Worm (Caenorhabditis elegans) whole organism, L2 larva: ENCODE results near the gene F46B6.10.

Experiments used
- C34F6.9 ChIP-seq: fragments of 150-350 bp; optimal IDR thresholded peaks from 2 replicates; lab custom pipeline; 2014; ENCODE audit warnings: missing biosample characterization, missing genetic modification characterization
- Y55F3AM.14 ChIP-seq: fragments of 200-800 bp; sonication (Bioruptor generic); optimal IDR thresholded peaks from 2 replicates; lab custom pipeline; 2018; ENCODE audit warnings: mild to moderate bottlenecking, missing genetic modification characterization, missing compliant biosample characterization
- ZK546.5 ChIP-seq: sonication (generic microtip); optimal IDR thresholded peaks from 2 replicates; lab custom pipeline; 2017; ENCODE audit warnings: missing biosample characterization, missing genetic modification characterization
- alr-1 ChIP-seq: fragments of 150-350 bp; optimal IDR thresholded peaks from 2 replicates; lab custom pipeline; 2014; ENCODE audit warnings: missing biosample characterization, missing genetic modification characterization
- aly-2 ChIP-seq: fragments of 150-350 bp; optimal IDR thresholded peaks from 2 replicates; lab custom pipeline; 2014; ENCODE audit warnings: missing biosample characterization, missing genetic modification characterization
- ama-1 ChIP-seq: fragments of 150-350 bp; optimal IDR thresholded peaks from 2 replicates; lab custom pipeline; 2018; ENCODE audit warnings: inconsistent platforms
- ceh-16 ChIP-seq: fragments of 150-350 bp; optimal IDR thresholded peaks from 2 replicates; lab custom pipeline; 2014; ENCODE audit warnings: missing biosample characterization, missing genetic modification characterization
- egl-27 ChIP-seq: sonication (generic microtip); optimal IDR thresholded peaks from 3 replicates; lab custom pipeline; 2017; ENCODE audit warnings: missing biosample characterization, missing genetic modification reagents, missing genetic modification characterization
- elt-1 ChIP-seq: fragments of 150-350 bp; optimal IDR thresholded peaks from 2 replicates; lab custom pipeline; 2014; ENCODE audit warnings: missing biosample characterization, missing genetic modification characterization
- elt-3 ChIP-seq: sonication (generic microtip); optimal IDR thresholded peaks from 2 replicates; lab custom pipeline; 2017; ENCODE audit warnings: missing biosample characterization, missing genetic modification characterization
- lin-11 ChIP-seq: fragments of 150-350 bp; sonication (generic microtip); optimal IDR thresholded peaks from 2 replicates; lab custom pipeline; 2014; ENCODE audit warnings: missing biosample characterization, missing genetic modification characterization, inconsistent platforms, mixed read lengths
- lin-13 ChIP-seq: fragments of 150-350 bp; optimal IDR thresholded peaks from 2 replicates; lab custom pipeline; 2014; ENCODE audit warnings: missing biosample characterization, missing genetic modification reagents, missing genetic modification characterization
- lin-39 ChIP-seq: fragments of 150-350 bp; optimal IDR thresholded peaks from 2 replicates; lab custom pipeline; 2014; ENCODE audit warnings: missing biosample characterization, missing genetic modification reagents, missing genetic modification characterization
- mab-5 ChIP-seq: fragments of 150-350 bp; optimal IDR thresholded peaks from 2 replicates; lab custom pipeline; 2014; ENCODE audit warnings: missing biosample characterization, missing genetic modification characterization
- mbf-1 ChIP-seq: sonication (generic microtip); optimal IDR thresholded peaks from 2 replicates; lab custom pipeline; 2017; ENCODE audit warnings: missing biosample characterization, missing genetic modification characterization
- mdl-1 ChIP-seq, 2 experiments: fragments of 150-350 bp in 1 of 2; sonication (generic microtip) in 1 of 2; optimal IDR thresholded peaks; 2 replicates each; lab custom pipeline; 2017; ENCODE audit warnings: missing biosample characterization in 2 of 2, missing genetic modification characterization in 2 of 2
- nhr-10 ChIP-seq: sonication (generic microtip); optimal IDR thresholded peaks from 2 replicates; lab custom pipeline; 2017; ENCODE audit warnings: missing biosample characterization, missing genetic modification characterization
- nhr-11 ChIP-seq: fragments of 150-350 bp; optimal IDR thresholded peaks from 2 replicates; lab custom pipeline; 2014; ENCODE audit warnings: missing biosample characterization, missing genetic modification characterization
- nhr-129 ChIP-seq: fragments of 150-350 bp; optimal IDR thresholded peaks from 2 replicates; lab custom pipeline; 2014; ENCODE audit warnings: missing biosample characterization, missing genetic modification characterization
- nhr-21 ChIP-seq: fragments of 150-350 bp; optimal IDR thresholded peaks from 2 replicates; lab custom pipeline; 2014; ENCODE audit warnings: missing biosample characterization, missing genetic modification characterization
- nhr-23 ChIP-seq: fragments of 150-350 bp; optimal IDR thresholded peaks from 2 replicates; lab custom pipeline; 2014; ENCODE audit warnings: missing biosample characterization, missing genetic modification reagents, missing genetic modification characterization
- nhr-237 ChIP-seq: fragments of 150-350 bp; optimal IDR thresholded peaks from 2 replicates; lab custom pipeline; 2014; ENCODE audit warnings: missing biosample characterization, missing genetic modification characterization
- nhr-25 ChIP-seq: fragments of 150-350 bp; sonication (generic microtip); optimal IDR thresholded peaks from 3 replicates; lab custom pipeline; 2014; ENCODE audit warnings: missing biosample characterization, missing genetic modification characterization
- nhr-77 ChIP-seq: fragments of 150-350 bp; optimal IDR thresholded peaks from 2 replicates; lab custom pipeline; 2014; ENCODE audit warnings: missing biosample characterization, missing genetic modification characterization
- skn-1 ChIP-seq: sonication (generic microtip); optimal IDR thresholded peaks from 2 replicates; lab custom pipeline; 2017; ENCODE audit warnings: missing biosample characterization, missing genetic modification characterization
- sma-9 ChIP-seq, 2 experiments: fragments of 150-350 bp in 1 of 2; sonication (generic microtip) in 1 of 2; optimal IDR thresholded peaks; 2 replicates each; lab custom pipeline; 2014 to 2016; ENCODE audit warnings: missing genetic modification characterization in 2 of 2, mild to moderate bottlenecking in 1 of 2, missing biosample characterization in 1 of 2, missing compliant biosample characterization in 1 of 2, missing genetic modification reagents in 1 of 2, moderate library complexity in 1 of 2
- snpc-4 ChIP-seq: fragments of 150-350 bp; optimal IDR thresholded peaks from 2 replicates; lab custom pipeline; 2014; ENCODE audit warnings: missing biosample characterization, missing genetic modification characterization
- unc-39 ChIP-seq: fragments of 150-350 bp; optimal IDR thresholded peaks from 2 replicates; lab custom pipeline; 2014; ENCODE audit warnings: missing biosample characterization, missing genetic modification characterization
- unc-55 ChIP-seq: fragments of 150-350 bp; sonication (generic microtip); optimal IDR thresholded peaks from 3 replicates; lab custom pipeline; 2014; ENCODE audit warnings: missing biosample characterization, missing genetic modification reagents, missing genetic modification characterization
- zag-1 ChIP-seq: fragments of 150-350 bp; optimal IDR thresholded peaks from 2 replicates; lab custom pipeline; 2014; ENCODE audit warnings: missing biosample characterization, missing genetic modification characterization
- ztf-1 ChIP-seq: fragments of 200-800 bp; sonication (Bioruptor generic); conservative IDR thresholded peaks from 2 replicates; pipeline ENCODE4 v1.3.6; 2022; ENCODE audit warnings: missing genetic modification characterization, missing compliant biosample characterization
- ztf-11 ChIP-seq: sonication (generic microtip); optimal IDR thresholded peaks from 2 replicates; lab custom pipeline; 2017; ENCODE audit warnings: missing biosample characterization, missing genetic modification characterization
- ztf-4 ChIP-seq: fragments of 150-350 bp; optimal IDR thresholded peaks from 2 replicates; lab custom pipeline; 2014; ENCODE audit warnings: missing biosample characterization, missing genetic modification characterization

F46B6.10 gene

ce11 chrV:9816390-9816789 is 14.5 kb upstream of the F46B6.10 start, which contains the start of gene sru-31:
Gene sru-31 (plus strand): TSS chrV:9816690.
- TF ChIP-seq aly-2 (tag; lab: Kevin White, UChicago) (no peak), ama-1 (no peak)

- TF ChIP-seq unc-39 (tag; lab: Kevin White, UChicago) (no peak), nhr-129 (tag; lab: Kevin White, UChicago) (no peak), nhr-25 (no peak), mab-5 (no peak), aly-2 (tag; lab: Kevin White, UChicago) (no peak), lin-39 (tag; lab: Kevin White, UChicago) (no peak), nhr-77 (no peak), zag-1 (no peak), nhr-10 (tag; lab: Kevin White, UChicago) (no peak), ztf-11 (tag; lab: Kevin White, UChicago) (no peak), mbf-1 (tag; lab: Kevin White, UChicago) (no peak), C34F6.9 (tag; lab: Kevin White, UChicago) (no peak), ztf-4 (tag; lab: Kevin White, UChicago) (no peak), egl-27 (tag; lab: Kevin White, UChicago) (no peak), nhr-11 (tag; lab: Kevin White, UChicago) (no peak), unc-55 (GFP tag; lab: Kevin White, UChicago) (no peak), nhr-21 (tag; lab: Kevin White, UChicago) (no peak), snpc-4 (tag; lab: Kevin White, UChicago) (no peak)
These were observed 11.7 kb upstream of the F46B6.10 start, which contains the start of gene sru-30 for ce11 chrV:9813527-9813926. Gene sru-30 (plus strand): TSS chrV:9813827.

ce11 chrV:9812216-9812615 is 10.4 kb upstream of the F46B6.10 start:
- no peak for TF ChIP-seq mab-5
- no peak for TF ChIP-seq nhr-23
- no peak for TF ChIP-seq sma-9 (GFP tag; optimal IDR thresholded peaks at IDR 0.05; lab: Kevin White, UChicago)
- no peak for TF ChIP-seq sma-9 (tag; optimal IDR thresholded peaks at IDR 0.05; lab: Kevin White, UChicago)
- TF ChIP-seq skn-1 (tag; lab: Kevin White, UChicago) = no peak
- no peak for TF ChIP-seq elt-1 (tag; lab: Kevin White, UChicago)
- no peak for TF ChIP-seq nhr-237 (tag; lab: Kevin White, UChicago)
- TF ChIP-seq lin-39 (tag; lab: Kevin White, UChicago) = no peak
- TF ChIP-seq egl-27 (tag; lab: Kevin White, UChicago) = no peak
- TF ChIP-seq alr-1 = no peak
- TF ChIP-seq, all 48 proteins: peak for 0

ce11 chrV:9811154-9811553 is 9.3 kb upstream of the F46B6.10 start, which contains the start of gene sru-29:
Gene sru-29 (plus strand): TSS chrV:9811454.
- TF ChIP-seq ceh-16 (no peak), mdl-1 (tag; optimal IDR thresholded peaks at IDR 0.05; lab: Kevin White, UChicago) (no peak), zag-1 (no peak), lin-11 (tag; lab: Kevin White, UChicago) (no peak), unc-39 (tag; lab: Kevin White, UChicago) (no peak), unc-55 (GFP tag; lab: Kevin White, UChicago) (no peak), ztf-1 (GFP tag; lab: Robert Waterston, UW) (no peak), ZK546.5 (tag; lab: Kevin White, UChicago) (no peak), snpc-4 (tag; lab: Kevin White, UChicago) (no peak), elt-3 (no peak)

- TF ChIP-seq lin-13 (GFP tag; lab: Kevin White, UChicago) (no peak), unc-55 (GFP tag; lab: Kevin White, UChicago) (no peak), lin-11 (tag; lab: Kevin White, UChicago) (no peak), nhr-237 (tag; lab: Kevin White, UChicago) (no peak), Y55F3AM.14 (GFP tag; lab: Kevin White, UChicago) (no peak)
These were observed 3.3 kb upstream of the F46B6.10 start, which contains the start of gene sru-37 for ce11 chrV:9805161-9805560. Gene sru-37 (plus strand): TSS chrV:9805461.

ce11 chrV:9803176-9803575 is 1.3 kb upstream of the F46B6.10 start, which contains the start of gene sru-39:
Gene sru-39 (plus strand): TSS chrV:9803476.
- TF ChIP-seq unc-55 (GFP tag; lab: Kevin White, UChicago) (no peak), aly-2 (tag; lab: Kevin White, UChicago) (no peak)
